Fruit fly (Drosophila melanogaster): ENCODE results near the gene CG4596.

The CG4596 gene

DNA sequence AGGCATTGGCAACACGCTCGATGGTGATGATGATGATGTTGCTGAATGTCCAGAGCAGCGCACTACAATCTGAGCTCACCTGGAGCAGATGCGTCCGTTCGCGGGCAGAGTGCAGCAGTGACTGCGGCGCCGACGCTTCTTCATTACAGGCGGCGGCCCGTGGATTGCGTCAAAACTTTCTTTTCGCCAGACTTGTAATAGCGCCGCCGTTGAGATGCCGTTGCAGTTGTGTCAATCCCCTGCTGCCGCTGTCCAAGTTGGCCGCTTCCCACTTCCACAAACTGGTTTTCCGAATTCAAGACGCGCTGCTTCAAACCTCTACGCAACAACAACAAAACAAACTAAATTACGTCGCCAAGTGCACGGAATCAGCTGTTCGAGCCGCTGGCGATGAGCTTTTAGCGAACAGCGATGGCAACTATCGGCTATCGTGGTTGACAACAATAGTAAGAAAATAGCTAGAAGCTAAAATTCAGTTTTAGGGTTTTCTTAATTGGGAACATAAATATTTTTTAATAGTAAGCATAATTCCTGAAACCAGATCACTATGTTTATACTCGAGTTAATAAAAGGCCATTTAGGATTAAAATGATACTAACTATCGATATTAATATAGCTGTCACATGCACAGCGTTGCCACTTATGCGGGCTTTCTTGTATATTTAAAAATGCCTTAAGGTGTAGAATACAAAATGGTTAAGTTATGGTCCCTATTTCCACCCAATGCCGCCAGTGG, 9.2 kb downstream of the CG4596 start, which contains the start of gene Tpc1 (continued):
- no peak for TF ChIP-seq Lpt (GFP tag; optimal IDR thresholded peaks at IDR 0.05)
- TF ChIP-seq esn (GFP tag; optimal IDR thresholded peaks at IDR 0.05): peak; percentile 40
- no peak for TF ChIP-seq Hr38 (GFP tag; optimal IDR thresholded peaks at IDR 0.05)
- TF ChIP-seq cyc (GFP tag; optimal IDR thresholded peaks at IDR 0.05): peak; percentile 15
- TF ChIP-seq CG15336 (GFP tag; IDR thresholded peaks at IDR 0.05): no peak
- TF ChIP-seq dsx (GFP tag; optimal IDR thresholded peaks at IDR 0.05; ENCODE audit: poor library complexity, severe bottlenecking): peak; percentile 20
- TF ChIP-seq Eip75B (GFP tag; optimal IDR thresholded peaks at IDR 0.05): peak; percentile 21
- no peak for TF ChIP-seq salr (GFP tag; optimal IDR thresholded peaks at IDR 0.05)

DNA sequence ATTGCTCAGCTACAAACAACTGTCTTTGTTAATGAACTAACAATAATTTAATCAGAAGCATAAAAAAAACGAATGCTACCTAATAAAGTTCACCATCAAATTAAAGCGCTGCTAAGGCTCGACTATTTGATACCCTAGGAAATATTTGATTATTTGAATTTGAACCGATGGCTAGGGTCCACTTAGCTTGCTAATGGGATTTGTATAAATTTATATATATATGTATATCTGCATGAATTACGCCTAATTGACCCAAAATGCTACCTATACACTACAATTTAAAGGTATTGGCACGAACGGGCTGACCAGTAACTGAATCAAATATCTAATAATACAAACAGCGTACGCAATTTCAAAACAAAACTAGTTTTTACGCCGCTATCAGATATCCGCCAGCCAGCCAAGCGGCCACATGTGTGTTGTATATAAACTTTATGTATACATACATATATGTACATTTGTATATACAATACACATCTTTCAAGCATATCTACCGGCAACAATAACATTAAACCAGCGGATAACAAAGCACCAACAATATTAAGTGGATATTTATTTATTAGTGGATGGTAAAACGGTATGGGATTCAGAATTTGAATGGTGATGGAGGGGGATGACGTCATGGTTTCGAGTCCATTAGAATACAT, 11.3 kb downstream of the CG4596 start:
- TF ChIP-seq Hr4 (GFP tag; optimal IDR thresholded peaks at IDR 0.05): peak; percentile 15
- no peak for TF ChIP-seq esn (GFP tag; optimal IDR thresholded peaks at IDR 0.05)
- TF ChIP-seq svp (GFP tag): peak; percentile 39
- TF ChIP-seq eg (GFP tag; IDR thresholded peaks at IDR 0.05): peak; percentile 79
- TF ChIP-seq CG15336 (GFP tag; IDR thresholded peaks at IDR 0.05): peak; percentile 38; the same call in 1 of the 2 replicates
- no peak for TF ChIP-seq salr (GFP tag; optimal IDR thresholded peaks at IDR 0.05)
- no peak for TF ChIP-seq CG32006 (GFP tag; optimal IDR thresholded peaks at IDR 0.05)
- TF ChIP-seq CG6163 (GFP tag; IDR thresholded peaks at IDR 0.05): peak; percentile 44; the same call in 1 of the 3 replicates
- TF ChIP-seq Sox14 (GFP tag; optimal IDR thresholded peaks at IDR 0.05): no peak
- TF ChIP-seq pdm3 (GFP tag; optimal IDR thresholded peaks at IDR 0.05): no peak
- TF ChIP-seq Gug (GFP tag; IDR thresholded peaks at IDR 0.05): 0 out of 2 replicates have a peak, but pooled peaks have one; percentile 24
- TF ChIP-seq CG8119 (GFP tag; IDR thresholded peaks at IDR 0.05): peak; percentile 39; the same call in 2 of the 3 replicates
- peak; percentile 64 for TF ChIP-seq Eip78C (GFP tag)
- TF ChIP-seq CG6276 (GFP tag; optimal IDR thresholded peaks at IDR 0.05): peak; percentile 22

DNA sequence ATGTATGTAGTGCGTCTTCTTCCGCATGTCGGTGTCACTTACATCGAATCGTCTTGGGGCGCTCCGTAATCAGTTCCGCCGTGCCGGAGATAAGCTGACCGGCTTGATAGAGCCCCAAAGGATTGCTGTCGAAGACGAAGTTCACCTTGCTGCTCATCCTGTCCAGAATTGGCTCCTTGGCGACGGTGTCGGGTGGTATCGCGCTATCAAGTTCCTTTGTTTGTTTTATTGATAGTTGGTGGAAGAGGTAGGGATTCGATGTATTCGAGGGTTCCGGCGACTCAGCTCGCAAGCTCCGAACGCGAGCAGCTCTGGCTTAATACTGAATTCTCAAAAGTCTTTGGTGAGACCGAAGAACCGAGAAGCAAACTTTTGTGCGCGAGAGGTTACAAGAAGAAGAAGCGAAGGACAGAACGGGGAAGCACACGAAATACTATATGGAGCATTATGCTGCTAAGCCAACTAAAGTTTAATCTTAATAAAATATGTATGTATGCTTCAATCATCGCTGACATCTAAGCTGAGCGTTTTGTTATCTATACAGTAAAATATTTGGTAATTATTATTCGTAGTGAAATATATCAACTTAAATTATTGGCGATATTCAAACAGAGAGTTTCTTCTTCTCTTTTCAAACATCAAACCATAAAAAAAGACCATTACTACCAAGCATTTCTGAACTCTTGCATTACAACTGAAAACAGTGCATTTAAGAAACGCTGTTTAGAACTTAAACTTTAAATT, 12.0 kb downstream of the CG4596 start, which contains the start of gene CG14696:
TSS of gene CG14696 (minus strand) at position 324 of the 744 bp plus-strand sequence.
- TF ChIP-seq salr (GFP tag; optimal IDR thresholded peaks at IDR 0.05) (no peak), Smox (GFP tag; optimal IDR thresholded peaks at IDR 0.05) (no peak), Ets96B (tag; optimal IDR thresholded peaks at IDR 0.05) (no peak), Sox14 (GFP tag; optimal IDR thresholded peaks at IDR 0.05) (peak; percentile 8), fd85E (GFP tag; optimal IDR thresholded peaks at IDR 0.05) (no peak), Eip78C (GFP tag) (peak; percentile 1), cyc (GFP tag; optimal IDR thresholded peaks at IDR 0.05) (no peak), Blimp-1 (GFP tag; optimal IDR thresholded peaks at IDR 0.05) (no peak), CG15336 (GFP tag; IDR thresholded peaks at IDR 0.05) (no peak), CG10669 (GFP tag; optimal IDR thresholded peaks at IDR 0.05) (no peak)

DNA sequence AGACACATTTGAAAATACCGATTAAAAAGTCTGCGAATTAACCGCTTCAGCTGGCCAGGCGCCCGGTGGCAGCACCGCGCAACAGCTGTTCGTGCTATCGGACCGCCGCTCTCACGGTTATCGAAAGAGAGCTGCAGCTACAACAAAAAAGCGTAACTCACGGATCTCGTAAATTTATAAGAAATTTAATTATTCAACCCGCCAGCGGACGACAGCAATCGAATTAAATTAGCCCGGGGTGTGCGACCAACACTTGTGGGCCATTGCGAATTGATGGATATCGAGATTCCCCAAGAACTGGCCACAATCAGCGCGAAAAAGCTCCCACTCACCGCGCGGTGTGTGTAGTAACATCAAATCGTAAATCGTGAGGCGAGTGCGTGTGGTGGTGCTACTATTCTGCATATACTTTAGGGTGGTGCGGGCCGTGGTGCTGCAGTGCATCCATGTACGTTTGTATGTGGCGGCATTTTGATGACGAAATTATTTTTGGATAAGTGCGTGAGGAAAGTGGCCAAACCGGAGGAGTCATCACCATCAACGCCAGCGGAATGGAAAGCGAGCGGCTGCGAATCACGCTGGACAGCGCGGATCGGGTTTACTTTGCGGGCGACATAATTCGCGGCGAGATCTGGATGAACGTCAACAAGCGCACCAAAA, 12.7 kb downstream of the CG4596 start, which contains the start of gene Leash:
TSS of gene Leash (plus strand) at position 119 of the 660 bp plus-strand sequence.
- no peak for TF ChIP-seq esn (GFP tag; optimal IDR thresholded peaks at IDR 0.05)
- peak; percentile 52 for TF ChIP-seq CG6854 (GFP tag; optimal IDR thresholded peaks at IDR 0.05)
- TF ChIP-seq achi (GFP tag; optimal IDR thresholded peaks at IDR 0.05): no peak
- no peak for TF ChIP-seq CG11294 (GFP tag; IDR thresholded peaks at IDR 0.05)
- TF ChIP-seq Ets21C (GFP tag; optimal IDR thresholded peaks at IDR 0.05): no peak
- TF ChIP-seq CG34406 (GFP tag; optimal IDR thresholded peaks at IDR 0.05): no peak
- no peak for TF ChIP-seq CG6792 (GFP tag; optimal IDR thresholded peaks at IDR 0.05)
- TF ChIP-seq CG8632 (GFP tag; optimal IDR thresholded peaks at IDR 0.05): no peak
- TF ChIP-seq topi (GFP tag; optimal IDR thresholded peaks at IDR 0.05): no peak
- no peak for TF ChIP-seq salr (GFP tag; optimal IDR thresholded peaks at IDR 0.05)
- no peak for TF ChIP-seq Sox15 (GFP tag; optimal IDR thresholded peaks at IDR 0.05)
- TF ChIP-seq svp (GFP tag): peak; percentile 62
- TF ChIP-seq fd59A (GFP tag; optimal IDR thresholded peaks at IDR 0.05): no peak
- TF ChIP-seq CG6163 (GFP tag; IDR thresholded peaks at IDR 0.05): 0 out of 3 replicates have a peak, but pooled peaks have one; percentile 14
- peak; percentile 3 for TF ChIP-seq CG1621 (tag; optimal IDR thresholded peaks at IDR 0.05)
- no peak for TF ChIP-seq Met (GFP tag; optimal IDR thresholded peaks at IDR 0.05)
- TF ChIP-seq CG6808 (GFP tag; optimal IDR thresholded peaks at IDR 0.05): no peak
- no peak for TF ChIP-seq CG11902 (GFP tag; optimal IDR thresholded peaks at IDR 0.05)
- no peak for TF ChIP-seq CG10669 (GFP tag; optimal IDR thresholded peaks at IDR 0.05)
- no peak for TF ChIP-seq OdsH (GFP tag; optimal IDR thresholded peaks at IDR 0.05)
- TF ChIP-seq CG9139 (GFP tag; optimal IDR thresholded peaks at IDR 0.05): no peak
- no peak for TF ChIP-seq Hr38 (GFP tag; optimal IDR thresholded peaks at IDR 0.05)
- TF ChIP-seq Eip93F (GFP tag; optimal IDR thresholded peaks at IDR 0.05): no peak
